Worm (Caenorhabditis elegans) whole organism, midembryonic: ENCODE results near the gene scl-21.

ENCODE experiments used
- T22C8.4 ChIP-seq: fragments of 200-800 bp; sonication (Bioruptor generic); IDR thresholded peaks from 2 replicates; pipeline ENCODE4 v1.3.6; 2022; ENCODE audit warnings: missing genetic modification characterization, missing compliant biosample characterization
- klf-2 ChIP-seq: fragments of 200-800 bp; sonication (Bioruptor generic); conservative IDR thresholded peaks from 2 replicates; pipeline ENCODE4 v1.3.6; 2022; ENCODE audit warnings: missing genetic modification reagents, missing genetic modification characterization, missing compliant biosample characterization
- ztf-23 ChIP-seq: fragments of 200-800 bp; sonication (Bioruptor generic); IDR thresholded peaks from 2 replicates; pipeline ENCODE4 v1.3.6; 2022; ENCODE audit warnings: missing genetic modification reagents, missing genetic modification characterization, missing compliant biosample characterization
- ztf-29 ChIP-seq: fragments of 200-800 bp; sonication (Bioruptor generic); IDR thresholded peaks from 2 replicates; pipeline ENCODE4 v1.3.6; 2022; ENCODE audit warnings: missing genetic modification reagents, missing genetic modification characterization, missing compliant biosample characterization

- TF ChIP-seq T22C8.4 (GFP tag; lab: Robert Waterston, UW) (no peak), klf-2 (GFP tag; lab: Robert Waterston, UW) (no peak), ztf-23 (GFP tag; lab: Robert Waterston, UW) (no peak), ztf-29 (GFP tag; lab: Robert Waterston, UW) (peak; percentile 67; the same call in 1 of the 2 replicates)
Measured at ce11 chrV:19512260-19512947, 16.9 kb upstream of the scl-21 start, which contains the start of gene Y43F8B.19.
